Worm (Caenorhabditis elegans) whole organism, young adult: ENCODE results near the gene T17H7.7.

Experiments used
- F52B5.7 ChIP-seq: sonication (generic microtip); optimal IDR thresholded peaks from 2 replicates; lab custom pipeline; 2016; ENCODE audit warnings: mild to moderate bottlenecking, missing genetic modification characterization, missing compliant biosample characterization
- F55B11.4 ChIP-seq: sonication (generic microtip); optimal IDR thresholded peaks from 2 replicates; lab custom pipeline; 2016; ENCODE audit warnings: missing compliant biosample characterization, missing genetic modification characterization, borderline replicate concordance; ENCODE audit not compliant: insufficient read depth
- dpl-1 ChIP-seq: fragments of 150-350 bp; optimal IDR thresholded peaks from 2 replicates; lab custom pipeline; 2014; ENCODE audit warnings: missing biosample characterization, missing genetic modification reagents, missing genetic modification characterization
- pha-4 ChIP-seq: fragments of 150-350 bp; sonication (generic microtip); optimal IDR thresholded peaks from 2 replicates; lab custom pipeline; 2014; ENCODE audit warnings: missing biosample characterization, missing genetic modification reagents, missing genetic modification characterization
- unc-62 ChIP-seq: fragments of 150-350 bp; optimal IDR thresholded peaks from 2 replicates; lab custom pipeline; 2014; ENCODE audit warnings: missing biosample characterization, missing genetic modification reagents, missing genetic modification characterization

ce11 chrIII:762508-762907, 4.6 kb upstream of the T17H7.7 start:
- TF ChIP-seq F55B11.4 (tag; lab: Kevin White, UChicago) (no peak), pha-4 (tag; lab: Kevin White, UChicago) (no peak), unc-62 (GFP tag; lab: Kevin White, UChicago) (no peak), dpl-1 (GFP tag; lab: Kevin White, UChicago) (no peak), F52B5.7 (tag; lab: Kevin White, UChicago) (no peak)
